Worm (Caenorhabditis elegans): Measurements from ENCODE around the gene ZK899.2.

Gene ZK899.2

DNA sequence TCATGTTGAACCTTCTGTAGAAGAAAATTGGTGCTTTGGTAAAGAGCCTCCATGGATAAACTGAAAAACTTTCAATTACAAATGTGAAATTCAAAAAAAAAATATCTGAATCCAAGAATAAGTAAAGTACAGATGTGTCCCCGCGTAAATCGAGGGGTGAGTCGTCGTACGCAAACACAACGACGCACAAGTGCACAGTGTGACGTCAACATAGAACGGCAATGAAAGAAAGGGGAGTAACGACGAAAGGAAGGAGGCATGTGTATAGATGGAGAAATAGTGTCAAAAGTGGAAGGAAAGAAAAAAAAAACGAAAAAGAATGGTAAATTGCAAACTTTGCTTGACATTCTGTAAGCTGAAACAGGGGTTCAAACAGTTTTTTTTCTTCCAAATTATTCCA lies 10.3 kb downstream of the ZK899.2 start, which contains the start of gene memb-1 (continued):
- TF ChIP-seq ceh-82 (tag; optimal IDR thresholded peaks at IDR 0.05) (peak; percentile 43 to 60 (median 55)), tbx-2 (tag; optimal IDR thresholded peaks at IDR 0.05) (peak; percentile 42), C34B4.2 (tag; optimal IDR thresholded peaks at IDR 0.05) (no peak), vab-15 (tag; optimal IDR thresholded peaks at IDR 0.05) (no peak), F16B12.6 (tag; optimal IDR thresholded peaks at IDR 0.05) (peak; percentile 96), hlh-4 (tag; optimal IDR thresholded peaks at IDR 0.05) (no peak), sox-4 (tag; optimal IDR thresholded peaks at IDR 0.05) (no peak), pag-3 (tag; optimal IDR thresholded peaks at IDR 0.05; ENCODE audit: borderline replicate concordance, insufficient read depth) (no peak), nhr-28 (tag; optimal IDR thresholded peaks at IDR 0.05) (no peak), lin-14 (GFP tag; optimal IDR thresholded peaks at IDR 0.05) (peak; percentile 84), nhr-85 (tag) (peak; percentile 65), isw-1 (GFP tag; IDR thresholded peaks at IDR 0.05) (peak; percentile 8; the same call in 1 of the 2 replicates), fkh-10 (GFP tag; optimal IDR thresholded peaks at IDR 0.05) (no peak), snu-23 (GFP tag; optimal IDR thresholded peaks at IDR 0.05) (peak; percentile 77), fos-1 (tag; optimal IDR thresholded peaks at IDR 0.05) (peak; percentile 45), Y116A8C.19 (tag; optimal IDR thresholded peaks at IDR 0.05; ENCODE audit: borderline replicate concordance) (no peak), unc-30 (tag; optimal IDR thresholded peaks at IDR 0.05) (no peak), C04F5.9 (tag; optimal IDR thresholded peaks at IDR 0.05) (no peak), ztf-11 (tag; optimal IDR thresholded peaks at IDR 0.05) (peak in 1 of 2 experiments; percentile 14), unc-98 (GFP tag; IDR thresholded peaks at IDR 0.05) (no peak), lin-39 (tag; optimal IDR thresholded peaks at IDR 0.05) (no peak), jun-1 (tag; optimal IDR thresholded peaks at IDR 0.05) (peak; percentile 45), nhr-71 (tag; optimal IDR thresholded peaks at IDR 0.05) (peak; percentile 69), skn-1 (tag; optimal IDR thresholded peaks at IDR 0.05) (peak; percentile 28), nhr-19 (GFP tag; conservative IDR thresholded peaks at IDR 0.05) (no peak), lir-3 (tag; optimal IDR thresholded peaks at IDR 0.05; ENCODE audit: poor library complexity) (no peak), lin-35 (GFP tag; optimal IDR thresholded peaks at IDR 0.05) (peak; percentile 30 to 79), ces-1 (GFP tag; optimal IDR thresholded peaks at IDR 0.05) (no peak), elt-3 (tag; optimal IDR thresholded peaks at IDR 0.05) (peak in 1 of 6 experiments; percentile 26), hlh-17 (GFP tag; optimal IDR thresholded peaks at IDR 0.05; ENCODE audit: borderline replicate concordance) (no peak), sup-37 (GFP tag; optimal IDR thresholded peaks at IDR 0.05) (no peak), mef-2 (tag; optimal IDR thresholded peaks at IDR 0.05) (no peak), swsn-7 (tag; optimal IDR thresholded peaks at IDR 0.05) (peak; percentile 65), nhr-11 (tag; optimal IDR thresholded peaks at IDR 0.05) (no peak), unc-62 (GFP tag; optimal IDR thresholded peaks at IDR 0.05) (no peak), dpl-1 (GFP tag; optimal IDR thresholded peaks at IDR 0.05) (peak in 2 of 3 experiments; percentile 43 to 50), xbp-1 (tag; optimal IDR thresholded peaks at IDR 0.05) (peak; percentile 100), mab-9 (GFP tag; IDR thresholded peaks at IDR 0.05) (no peak), aha-1 (tag; optimal IDR thresholded peaks at IDR 0.05) (no peak), blmp-1 (tag; optimal IDR thresholded peaks at IDR 0.05) (peak; percentile 78), nhr-90 (tag; optimal IDR thresholded peaks at IDR 0.05; ENCODE audit: poor library complexity) (peak; percentile 63), egl-13 (tag; optimal IDR thresholded peaks at IDR 0.05) (no peak), sptf-1 (tag; optimal IDR thresholded peaks at IDR 0.05) (no peak), zip-4 (GFP tag; optimal IDR thresholded peaks at IDR 0.05) (no peak), ztf-4 (tag; optimal IDR thresholded peaks at IDR 0.05) (no peak), alr-1 (tag; optimal IDR thresholded peaks at IDR 0.05; ENCODE audit: borderline replicate concordance) (no peak), lin-15B (tag; optimal IDR thresholded peaks at IDR 0.05) (no peak), nhr-47 (tag; optimal IDR thresholded peaks at IDR 0.05) (peak; percentile 65)

Measured in whole organism, L1 larva.